Worm (Caenorhabditis elegans) whole organism, early embryonic: ENCODE results near the gene hsp-3.

Source experiments
- B0310.2 ChIP-seq: sonication (generic microtip); optimal IDR thresholded peaks from 2 replicates; lab custom pipeline; 2016; ENCODE audit warnings: mild to moderate bottlenecking, missing genetic modification characterization, missing compliant biosample characterization
- aly-1 ChIP-seq: sonication (generic microtip); optimal IDR thresholded peaks from 2 replicates; lab custom pipeline; 2016; ENCODE audit warnings: missing genetic modification characterization, missing compliant biosample characterization
- ama-1 ChIP-seq: fragments of 150-350 bp; optimal IDR thresholded peaks from 2 replicates; lab custom pipeline; 2014
- ceh-13 ChIP-seq: fragments of 200-800 bp; sonication (Bioruptor generic); optimal IDR thresholded peaks from 2 replicates; lab custom pipeline; 2018; ENCODE audit warnings: mild to moderate bottlenecking, missing genetic modification characterization, missing compliant biosample characterization
- ceh-36 ChIP-seq: sonication (generic microtip); optimal IDR thresholded peaks from 2 replicates; lab custom pipeline; 2016; ENCODE audit warnings: missing genetic modification characterization, inconsistent platforms, missing compliant biosample characterization
- ets-7 ChIP-seq: sonication (generic microtip); optimal IDR thresholded peaks from 2 replicates; lab custom pipeline; 2016; ENCODE audit warnings: missing genotype, missing genetic modification characterization, missing compliant biosample characterization
- flt-1 ChIP-seq: fragments of 200-800 bp; sonication (Bioruptor generic); IDR thresholded peaks from 2 replicates; pipeline ENCODE4 v1.3.6; 2022; ENCODE audit warnings: missing genetic modification characterization, missing compliant biosample characterization
- hmg-4 ChIP-seq: fragments of 200-800 bp; sonication (Bioruptor generic); optimal IDR thresholded peaks from 2 replicates; lab custom pipeline; 2018; ENCODE audit warnings: mild to moderate bottlenecking, missing genetic modification characterization, missing compliant biosample characterization
- hnd-1 ChIP-seq: sonication (generic microtip); optimal IDR thresholded peaks from 2 replicates; lab custom pipeline; 2016; ENCODE audit warnings: missing genetic modification characterization, missing compliant biosample characterization
- pes-1 ChIP-seq: fragments of 200-800 bp; sonication (Bioruptor generic); IDR thresholded peaks from 2 replicates; pipeline ENCODE4 v1.3.6; 2022; ENCODE audit warnings: missing genetic modification reagents, missing genetic modification characterization, missing compliant biosample characterization
- scrt-1 ChIP-seq: fragments of 200-800 bp; sonication (Bioruptor generic); IDR thresholded peaks from 2 replicates; pipeline ENCODE4 v1.3.6; 2022; ENCODE audit warnings: missing genetic modification characterization, missing compliant biosample characterization
- tbx-11 ChIP-seq: fragments of 200-800 bp; sonication (Bioruptor generic); IDR thresholded peaks from 2 replicates; pipeline ENCODE4 v1.3.6; 2022; ENCODE audit warnings: missing genetic modification characterization, missing compliant biosample characterization
- tbx-37 ChIP-seq: fragments of 200-800 bp; sonication (Bioruptor generic); conservative IDR thresholded peaks from 2 replicates; pipeline ENCODE4 v1.3.6; 2022; ENCODE audit warnings: missing genetic modification reagents, missing genetic modification characterization, missing compliant biosample characterization

ce11 chrX:6057580-6058305 lies 34.2 kb downstream of the hsp-3 start, which contains the start of gene gln-1:
- TF ChIP-seq hmg-4 (GFP tag; lab: Kevin White, UChicago) (no peak), ama-1 (lab: Kevin White, UChicago) (no peak), tbx-11 (GFP tag; lab: Robert Waterston, UW) (no peak), B0310.2 (tag; lab: Kevin White, UChicago) (no peak), scrt-1 (no peak), pes-1 (GFP tag; lab: Robert Waterston, UW) (no peak), ets-7 (tag; lab: Kevin White, UChicago) (no peak), aly-1 (no peak), ceh-36 (no peak), tbx-37 (GFP tag; lab: Robert Waterston, UW) (no peak), hnd-1 (tag; lab: Kevin White, UChicago) (no peak), ceh-13 (GFP tag; lab: Kevin White, UChicago) (no peak), flt-1 (no peak)
